Fruit fly (Drosophila melanogaster) whole organism, embryonic: ENCODE measurements around the gene Art1.

Experiments used
- Bgb ChIP-seq: fragments of 200-800 bp; sonication (Bioruptor generic); IDR thresholded peaks from 2 replicates; pipeline ENCODE4 v1.3.6; 2022; ENCODE audit warnings: missing biosample characterization, missing genetic modification characterization; ENCODE audit not compliant: partially characterized antibody
- C15 ChIP-seq: fragments of 200-800 bp; sonication (Bioruptor generic); IDR thresholded peaks from 3 replicates; pipeline ENCODE4 v1.3.6; 2022; ENCODE audit warnings: missing biosample characterization, missing genetic modification characterization
- CG10431 ChIP-seq: fragments of 200-800 bp; sonication (Bioruptor generic); optimal IDR thresholded peaks from 3 replicates; lab custom pipeline; 2018; ENCODE audit warnings: missing biosample characterization, mild to moderate bottlenecking, missing genetic modification characterization
- CG11696 ChIP-seq: fragments of 200-800 bp; sonication (Bioruptor generic); IDR thresholded peaks from 2 replicates; pipeline ENCODE4 v1.3.6; 2022; ENCODE audit warnings: missing biosample characterization, missing genetic modification characterization
- CG13123 ChIP-seq: fragments of 200-800 bp; sonication (Bioruptor generic); optimal IDR thresholded peaks from 2 replicates; lab custom pipeline; 2016; ENCODE audit warnings: missing biosample characterization, missing genetic modification characterization
- CG30431 ChIP-seq: fragments of 200-800 bp; sonication (Bioruptor generic); optimal IDR thresholded peaks from 2 replicates; lab custom pipeline; 2017; ENCODE audit warnings: missing biosample characterization, missing genetic modification characterization
- CG32767 ChIP-seq: fragments of 200-800 bp; sonication (Bioruptor generic); IDR thresholded peaks from 2 replicates; pipeline ENCODE4 v1.3.6; 2022; ENCODE audit warnings: missing biosample characterization, missing genetic modification characterization
- CG3281 ChIP-seq: fragments of 200-800 bp; sonication (Bioruptor generic); optimal IDR thresholded peaks from 3 replicates; lab custom pipeline; 2017; ENCODE audit warnings: missing biosample characterization, mild to moderate bottlenecking, missing genetic modification characterization
- CG33557 ChIP-seq: fragments of 200-800 bp; sonication (Bioruptor generic); optimal IDR thresholded peaks from 2 replicates; lab custom pipeline; 2019; ENCODE audit warnings: missing biosample characterization, mild to moderate bottlenecking, missing genetic modification characterization, moderate library complexity
- CG3847 ChIP-seq: fragments of 200-800 bp; sonication (Bioruptor generic); IDR thresholded peaks from 2 replicates; pipeline ENCODE4 v1.3.6; 2022; ENCODE audit warnings: missing biosample characterization, missing genetic modification characterization
- CG42726 ChIP-seq: fragments of 200-800 bp; sonication (Bioruptor generic); IDR thresholded peaks from 2 replicates; pipeline ENCODE4 v1.3.6; 2022; ENCODE audit warnings: missing biosample characterization, missing genetic modification characterization; ENCODE audit not compliant: partially characterized antibody
- CG4730 ChIP-seq: fragments of 200-800 bp; sonication (Bioruptor generic); IDR thresholded peaks from 2 replicates; pipeline ENCODE4 v1.3.6; 2022; ENCODE audit warnings: missing biosample characterization, missing genetic modification characterization
- CG6175 ChIP-seq: fragments of 200-800 bp; sonication (Bioruptor generic); IDR thresholded peaks from 3 replicates; pipeline ENCODE4 v1.3.6; 2022; ENCODE audit warnings: missing biosample characterization, missing genetic modification characterization
- CG7786 ChIP-seq: fragments of 200-800 bp; sonication (Bioruptor generic); optimal IDR thresholded peaks from 2 replicates; lab custom pipeline; 2016; ENCODE audit warnings: missing biosample characterization, missing genetic modification characterization
- CG8388 ChIP-seq: fragments of 200-800 bp; sonication (Bioruptor generic); optimal IDR thresholded peaks from 2 replicates; lab custom pipeline; 2019; ENCODE audit warnings: missing biosample characterization, mild to moderate bottlenecking, missing genetic modification characterization, moderate library complexity
- CG9817 ChIP-seq: fragments of 200-800 bp; sonication (Bioruptor generic); optimal IDR thresholded peaks from 2 replicates; lab custom pipeline; 2018; ENCODE audit warnings: missing biosample characterization, mild to moderate bottlenecking, missing genetic modification characterization, moderate library complexity
- CG9876 ChIP-seq: fragments of 200-800 bp; sonication (Bioruptor generic); optimal IDR thresholded peaks from 2 replicates; lab custom pipeline; 2016; ENCODE audit warnings: missing biosample characterization, missing genetic modification characterization
- CoRest ChIP-seq: fragments of 200-800 bp; sonication (Bioruptor generic); optimal IDR thresholded peaks from 3 replicates; lab custom pipeline; 2018; ENCODE audit warnings: missing biosample characterization, mild to moderate bottlenecking, missing genetic modification characterization, moderate library complexity
- D19A ChIP-seq: fragments of 200-800 bp; optimal IDR thresholded peaks from 3 replicates; lab custom pipeline; 2019; ENCODE audit warnings: missing biosample characterization, mild to moderate bottlenecking, missing genetic modification characterization, moderate library complexity
- Eip74EF ChIP-seq, 2 experiments: fragments of 200-800 bp in 1 of 2; fragments of >200 bp in 1 of 2; sonication (Bioruptor generic) in 1 of 2; optimal IDR thresholded peaks; 2 replicates each; lab custom pipeline; 2017 to 2019; ENCODE audit warnings: missing biosample characterization in 2 of 2, missing genetic modification characterization in 2 of 2, mild to moderate bottlenecking in 1 of 2, moderate library complexity in 1 of 2
- HLH3B ChIP-seq: fragments of 200-800 bp; sonication (Bioruptor generic); IDR thresholded peaks from 2 replicates; pipeline ENCODE4 v1.3.6; 2022; ENCODE audit warnings: missing biosample characterization, missing genetic modification characterization
- HLH4C ChIP-seq: fragments of 200-800 bp; sonication (Bioruptor generic); IDR thresholded peaks from 3 replicates; pipeline ENCODE4 v1.3.6; 2022; ENCODE audit warnings: missing biosample characterization, missing genetic modification characterization; ENCODE audit not compliant: partially characterized antibody
- HmgD ChIP-seq: fragments of 200-800 bp; sonication (Bioruptor generic); optimal IDR thresholded peaks from 3 replicates; lab custom pipeline; 2016; ENCODE audit warnings: missing biosample characterization, missing genetic modification characterization
- NC2β ChIP-seq: fragments of 200-800 bp; sonication (Bioruptor generic); optimal IDR thresholded peaks from 2 replicates; lab custom pipeline; 2016; ENCODE audit warnings: missing biosample characterization, missing genetic modification characterization
- Optix ChIP-seq: fragments of 200-800 bp; sonication (Bioruptor generic); IDR thresholded peaks from 3 replicates; pipeline ENCODE4 v1.3.6; 2022; ENCODE audit warnings: missing biosample characterization, missing genetic modification characterization
- Six4 ChIP-seq: fragments of 200-800 bp; sonication (Bioruptor generic); optimal IDR thresholded peaks from 2 replicates; lab custom pipeline; 2016; ENCODE audit warnings: missing biosample characterization, missing genetic modification characterization
- Spps ChIP-seq: fragments of 200-800 bp; sonication (Bioruptor generic); optimal IDR thresholded peaks from 2 replicates; lab custom pipeline; 2018; ENCODE audit warnings: missing biosample characterization, mild to moderate bottlenecking, missing genetic modification characterization
- br ChIP-seq: fragments of >200 bp; optimal IDR thresholded peaks from 2 replicates; lab custom pipeline; 2017
- bsh ChIP-seq, 2 experiments: fragments of 200-800 bp; sonication (Bioruptor generic); optimal IDR thresholded peaks; 2 replicates each; lab custom pipeline; 2017 to 2018; ENCODE audit warnings: mild to moderate bottlenecking in 2 of 2, missing biosample characterization in 2 of 2, missing genetic modification characterization in 2 of 2, moderate library complexity in 1 of 2
- chn ChIP-seq: fragments of 200-800 bp; sonication (Bioruptor generic); optimal IDR thresholded peaks from 2 replicates; lab custom pipeline; 2016; ENCODE audit warnings: missing biosample characterization, missing genetic modification characterization
- ci ChIP-seq: fragments of 200-800 bp; sonication (Bioruptor generic); IDR thresholded peaks from 3 replicates; pipeline ENCODE4 v1.3.6; 2022; ENCODE audit warnings: missing biosample characterization, missing genetic modification characterization
- croc ChIP-seq: fragments of 200-800 bp; sonication (Bioruptor generic); conservative IDR thresholded peaks from 3 replicates; pipeline ENCODE4 v1.3.6; 2022; ENCODE audit warnings: missing biosample characterization, missing genetic modification characterization
- crol ChIP-seq: fragments of 200-800 bp; sonication (Bioruptor generic); IDR thresholded peaks from 2 replicates; pipeline ENCODE4 v1.3.6; 2022; ENCODE audit warnings: missing biosample characterization, missing genetic modification characterization
- crp ChIP-seq, 2 experiments: fragments of 200-800 bp; sonication (Bioruptor generic); optimal IDR thresholded peaks; 2 replicates in 1 of 2; 3 replicates in 1 of 2; lab custom pipeline; 2017; ENCODE audit warnings: missing biosample characterization in 2 of 2, missing genetic modification characterization in 2 of 2, mild to moderate bottlenecking in 1 of 2, moderate library complexity in 1 of 2
- cwo ChIP-seq: fragments of 200-800 bp; sonication (Bioruptor generic); optimal IDR thresholded peaks from 3 replicates; lab custom pipeline; 2017; ENCODE audit warnings: missing biosample characterization, missing genetic modification characterization, mild to moderate bottlenecking, moderate library complexity, missing genetic modification reagents
- dati ChIP-seq: fragments of 200-800 bp; sonication (Bioruptor generic); IDR thresholded peaks from 2 replicates; pipeline ENCODE4 v1.3.6; 2022; ENCODE audit warnings: missing biosample characterization, missing genetic modification characterization
- dysf ChIP-seq: fragments of 200-800 bp; sonication (Bioruptor generic); IDR thresholded peaks from 3 replicates; pipeline ENCODE4 v1.3.6; 2022; ENCODE audit warnings: missing biosample characterization, missing genetic modification characterization
- en ChIP-seq: fragments of 200-800 bp; sonication (Bioruptor generic); optimal IDR thresholded peaks from 2 replicates; lab custom pipeline; 2016; ENCODE audit warnings: missing biosample characterization, missing genetic modification characterization
- gfzf ChIP-seq: fragments of 200-800 bp; sonication (Bioruptor generic); optimal IDR thresholded peaks from 2 replicates; lab custom pipeline; 2016; ENCODE audit warnings: missing biosample characterization, mild to moderate bottlenecking, missing genetic modification characterization, moderate library complexity
- grn ChIP-seq: fragments of 200-800 bp; sonication (Bioruptor generic); optimal IDR thresholded peaks from 3 replicates; lab custom pipeline; 2017; ENCODE audit warnings: missing biosample characterization, missing genetic modification characterization
- gsb-n ChIP-seq: fragments of 200-800 bp; sonication (Bioruptor generic); optimal IDR thresholded peaks from 3 replicates; lab custom pipeline; 2018; ENCODE audit warnings: missing biosample characterization, mild to moderate bottlenecking, missing genetic modification characterization
- h ChIP-seq: fragments of >200 bp; optimal IDR thresholded peaks from 2 replicates; lab custom pipeline; 2017
- hb ChIP-seq: fragments of 200-800 bp; sonication (Bioruptor generic); IDR thresholded peaks from 3 replicates; pipeline ENCODE4 v1.3.6; 2022; ENCODE audit warnings: missing biosample characterization, missing genetic modification characterization; ENCODE audit not compliant: partially characterized antibody
- lab ChIP-seq: fragments of 200-800 bp; sonication (Bioruptor generic); optimal IDR thresholded peaks from 3 replicates; lab custom pipeline; 2017; ENCODE audit warnings: missing biosample characterization, missing genetic modification characterization, mild to moderate bottlenecking, moderate library complexity, missing genetic modification reagents
- lov ChIP-seq, 2 experiments: fragments of 200-800 bp in 1 of 2; fragments of >200 bp in 1 of 2; sonication (Bioruptor generic) in 1 of 2; IDR thresholded peaks in 1 of 2; optimal IDR thresholded peaks in 1 of 2; 2 replicates in 1 of 2; 3 replicates in 1 of 2; pipeline versions ENCODE4 v1.3.6 to Lab custom; 2017 to 2022; ENCODE audit warnings: missing biosample characterization in 1 of 2, missing genetic modification characterization in 1 of 2
- phol ChIP-seq: fragments of 200-800 bp; sonication (Bioruptor generic); optimal IDR thresholded peaks from 3 replicates; lab custom pipeline; 2018; ENCODE audit warnings: missing biosample characterization, mild to moderate bottlenecking, missing genetic modification characterization, moderate library complexity
- slp2 ChIP-seq: fragments of 200-800 bp; sonication (Bioruptor generic); optimal IDR thresholded peaks from 2 replicates; lab custom pipeline; 2016; ENCODE audit warnings: missing biosample characterization, missing genetic modification characterization
- sob ChIP-seq: fragments of 200-800 bp; sonication (Bioruptor generic); IDR thresholded peaks from 2 replicates; pipeline ENCODE4 v1.3.6; 2022; ENCODE audit warnings: missing biosample characterization, missing genetic modification characterization
- sr ChIP-seq: fragments of 200-800 bp; sonication (Bioruptor generic); IDR thresholded peaks from 3 replicates; pipeline ENCODE4 v1.3.6; 2022; ENCODE audit warnings: missing biosample characterization, missing genetic modification characterization
- ssp ChIP-seq: fragments of 200-800 bp; sonication (Bioruptor generic); IDR thresholded peaks from 2 replicates; pipeline ENCODE4 v1.3.6; 2022; ENCODE audit warnings: missing biosample characterization, missing genetic modification characterization
- zfh1 ChIP-seq: fragments of 200-800 bp; sonication (Bioruptor generic); IDR thresholded peaks from 3 replicates; pipeline ENCODE4 v1.3.6; 2022; ENCODE audit warnings: missing biosample characterization, missing genetic modification characterization

The Art1 gene

dm6 chr3R:10784058-10784499 lies 3.9 kb downstream of the Art1 start, which contains the start of the genes mRpL37 and Rbp1 (continued):
- TF ChIP-seq sr (GFP tag; lab: Robert Waterston, UW) = no peak
- peak; percentile 71; the same call in 1 of the 2 replicates for TF ChIP-seq HLH3B
- peak; percentile 80 for TF ChIP-seq CG33557 (GFP tag; lab: Kevin White, UChicago)
- no peak for TF ChIP-seq Optix (GFP tag; lab: Robert Waterston, UW)
- peak; percentile 88 for TF ChIP-seq dysf (GFP tag; lab: Robert Waterston, UW)
- peak in 1 of 2 experiments; percentile 40 for TF ChIP-seq crp (GFP tag; optimal IDR thresholded peaks at IDR 0.05; lab: Kevin White, UChicago)
- no peak for TF ChIP-seq lov (optimal IDR thresholded peaks at IDR 0.05; lab: Kevin White, UChicago)
- no peak for TF ChIP-seq lov (GFP tag; IDR thresholded peaks at IDR 0.05; lab: Robert Waterston, UW)
- TF ChIP-seq CG13123 (GFP tag; lab: Kevin White, UChicago) = peak; percentile 50
- peak; percentile 85 for TF ChIP-seq CG3847
- peak; percentile 59 for TF ChIP-seq chn (GFP tag; lab: Kevin White, UChicago)
- 0 out of 3 replicates have a peak, but pooled peaks have one; percentile 48 for TF ChIP-seq C15
- peak; percentile 90 for TF ChIP-seq CoRest (tag; lab: Kevin White, UChicago)
- no peak for TF ChIP-seq br (lab: Kevin White, UChicago)
- peak; percentile 80 for TF ChIP-seq ssp (GFP tag; lab: Robert Waterston, UW)
- peak; percentile 57 for TF ChIP-seq CG3281 (GFP tag; lab: Kevin White, UChicago)
- no peak for TF ChIP-seq CG9876
- no peak for TF ChIP-seq h (lab: Kevin White, UChicago)
- peak; percentile 19 for TF ChIP-seq cwo (GFP tag; lab: Kevin White, UChicago)
- peak; percentile 69 for TF ChIP-seq CG4730
- TF ChIP-seq CG9817 (tag; lab: Kevin White, UChicago) = peak; percentile 87
- TF ChIP-seq hb (GFP tag; lab: Robert Waterston, UW) = peak; percentile 89
- no peak for TF ChIP-seq CG8388 (GFP tag; lab: Kevin White, UChicago)
- peak; percentile 41; the same call in 1 of the 3 replicates for TF ChIP-seq zfh1 (GFP tag; lab: Robert Waterston, UW)
- TF ChIP-seq crol (GFP tag; lab: Robert Waterston, UW) = no peak
- TF ChIP-seq Eip74EF (GFP tag; optimal IDR thresholded peaks at IDR 0.05; lab: Kevin White, UChicago) = no peak
- no peak for TF ChIP-seq grn (GFP tag; lab: Kevin White, UChicago)
- peak; percentile 43 for TF ChIP-seq Spps (tag; lab: Kevin White, UChicago)
- no peak for TF ChIP-seq CG10431
- peak; percentile 40 for TF ChIP-seq CG30431 (GFP tag; lab: Kevin White, UChicago)
- peak; percentile 79 for TF ChIP-seq Bgb (GFP tag; lab: Robert Waterston, UW)
- TF ChIP-seq CG7786 (GFP tag; lab: Kevin White, UChicago) = peak; percentile 33
- no peak for TF ChIP-seq gsb-n
- peak; percentile 42 for TF ChIP-seq gfzf
- no peak for TF ChIP-seq D19A (tag; lab: Kevin White, UChicago)
- no peak for TF ChIP-seq HmgD (GFP tag; lab: Kevin White, UChicago)
- peak; percentile 89 for TF ChIP-seq phol (tag; lab: Kevin White, UChicago)
- no peak for TF ChIP-seq ci (GFP tag; lab: Robert Waterston, UW)
- TF ChIP-seq croc (GFP tag; lab: Robert Waterston, UW) = peak; percentile 80
- TF ChIP-seq CG32767 (GFP tag; lab: Robert Waterston, UW) = 0 out of 2 replicates have a peak, but pooled peaks have one; percentile 27
- no peak for TF ChIP-seq CG11696 (GFP tag; lab: Robert Waterston, UW)
- peak; percentile 90 for TF ChIP-seq HLH4C
- TF ChIP-seq Six4 = peak; percentile 31
- TF ChIP-seq sob (GFP tag; lab: Robert Waterston, UW) = peak; percentile 91
- no peak for TF ChIP-seq dati (GFP tag; lab: Robert Waterston, UW)
- peak in 1 of 2 experiments; percentile 68 for TF ChIP-seq bsh (GFP tag; optimal IDR thresholded peaks at IDR 0.05; lab: Kevin White, UChicago)
- TF ChIP-seq lab (GFP tag; lab: Kevin White, UChicago) = no peak
- TF ChIP-seq slp2 = peak; percentile 21
- no peak for TF ChIP-seq en (GFP tag; lab: Kevin White, UChicago)
- peak; percentile 45 for TF ChIP-seq NC2β (GFP tag; lab: Kevin White, UChicago)
- TF ChIP-seq CG6175 (GFP tag; lab: Robert Waterston, UW) = no peak
- TF ChIP-seq CG42726 (GFP tag; lab: Robert Waterston, UW) = no peak
